Fruit fly (Drosophila melanogaster) whole organism, pupa: ENCODE measurements around the gene CG11454.
A peak's percentile ranks its signal among the peaks of the same experiment; 100 is the strongest.

ENCODE experiments used
- CG10348 ChIP-seq: fragments of 200-800 bp; sonication (Bioruptor generic); IDR thresholded peaks from 2 replicates; pipeline ENCODE4 v1.3.6; 2022; ENCODE audit warnings: missing biosample characterization, missing genetic modification characterization
- CG12605 ChIP-seq: fragments of 200-800 bp; sonication (Bioruptor generic); IDR thresholded peaks from 2 replicates; pipeline ENCODE4 v1.3.6; 2022; ENCODE audit warnings: missing biosample characterization, missing genetic modification characterization
- CG13204 ChIP-seq: fragments of 200-800 bp; sonication (Bioruptor generic); optimal IDR thresholded peaks from 2 replicates; lab custom pipeline; 2018; ENCODE audit warnings: missing biosample characterization, mild to moderate bottlenecking, missing genetic modification characterization, moderate library complexity
- CG14655 ChIP-seq: fragments of 200-800 bp; sonication (Bioruptor generic); optimal IDR thresholded peaks from 3 replicates; lab custom pipeline; 2017; ENCODE audit warnings: mild to moderate bottlenecking, missing biosample characterization, missing genetic modification reagents, missing genetic modification characterization
- CG15710 ChIP-seq: fragments of 200-800 bp; sonication (Bioruptor generic); optimal IDR thresholded peaks from 2 replicates; lab custom pipeline; 2018; ENCODE audit warnings: missing biosample characterization, mild to moderate bottlenecking, missing genetic modification characterization, moderate library complexity
- CG17806 ChIP-seq: fragments of 200-800 bp; sonication (Bioruptor generic); optimal IDR thresholded peaks from 2 replicates; lab custom pipeline; 2018; ENCODE audit warnings: missing biosample characterization, mild to moderate bottlenecking, missing genetic modification characterization, moderate library complexity
- CG32121 ChIP-seq: fragments of 200-800 bp; sonication (Bioruptor generic); IDR thresholded peaks from 2 replicates; pipeline ENCODE4 v1.3.6; 2022; ENCODE audit warnings: missing biosample characterization, missing genetic modification characterization
- CG34367 ChIP-seq: fragments of 200-800 bp; sonication (Bioruptor generic); optimal IDR thresholded peaks from 2 replicates; lab custom pipeline; 2018; ENCODE audit warnings: missing biosample characterization, mild to moderate bottlenecking, missing genetic modification characterization
- CG4496 ChIP-seq: fragments of 200-800 bp; sonication (Bioruptor generic); IDR thresholded peaks from 3 replicates; pipeline ENCODE4 v1.3.6; 2022; ENCODE audit warnings: missing biosample characterization, missing genetic modification characterization
- CG8159 ChIP-seq: fragments of 200-800 bp; sonication (Bioruptor generic); optimal IDR thresholded peaks from 3 replicates; lab custom pipeline; 2018; ENCODE audit warnings: missing biosample characterization, mild to moderate bottlenecking, missing genetic modification characterization, moderate library complexity
- CG8301 ChIP-seq: fragments of 200-800 bp; sonication (Bioruptor generic); optimal IDR thresholded peaks from 2 replicates; lab custom pipeline; 2018; ENCODE audit warnings: missing biosample characterization, mild to moderate bottlenecking, missing genetic modification characterization
- CG9948 ChIP-seq: fragments of 200-800 bp; sonication (Bioruptor generic); optimal IDR thresholded peaks from 2 replicates; lab custom pipeline; 2018; ENCODE audit warnings: missing biosample characterization, mild to moderate bottlenecking, missing genetic modification characterization, moderate library complexity
- D1 ChIP-seq: fragments of 200-800 bp; sonication (Bioruptor generic); optimal IDR thresholded peaks from 2 replicates; lab custom pipeline; 2018; ENCODE audit warnings: missing biosample characterization, mild to moderate bottlenecking, missing genetic modification characterization, moderate library complexity
- EcR ChIP-seq: fragments of 200-800 bp; sonication (Bioruptor generic); optimal IDR thresholded peaks from 3 replicates; lab custom pipeline; 2019; ENCODE audit warnings: missing biosample characterization, missing genetic modification characterization, mild to moderate bottlenecking, moderate library complexity, missing genetic modification reagents
- Ets98B ChIP-seq: fragments of 200-800 bp; sonication (Bioruptor generic); IDR thresholded peaks from 2 replicates; pipeline ENCODE4 v1.3.6; 2022; ENCODE audit warnings: missing biosample characterization, missing genetic modification characterization
- Pif1A ChIP-seq: fragments of 200-800 bp; sonication (Bioruptor generic); optimal IDR thresholded peaks from 3 replicates; lab custom pipeline; 2016; ENCODE audit warnings: missing biosample characterization, missing genetic modification characterization
- Pif1B ChIP-seq: fragments of 200-800 bp; sonication (Bioruptor generic); optimal IDR thresholded peaks from 3 replicates; lab custom pipeline; 2016; ENCODE audit warnings: missing biosample characterization, missing genetic modification characterization
- Snoo ChIP-seq: fragments of 200-800 bp; sonication (Bioruptor generic); optimal IDR thresholded peaks from 3 replicates; lab custom pipeline; 2017; ENCODE audit warnings: missing biosample characterization, mild to moderate bottlenecking, missing genetic modification characterization, inconsistent platforms
- fd96Ca ChIP-seq: fragments of 200-800 bp; sonication (Bioruptor generic); IDR thresholded peaks from 3 replicates; pipeline ENCODE4 v1.3.6; 2022; ENCODE audit warnings: missing biosample characterization, missing genetic modification characterization
- gl ChIP-seq: fragments of 200-800 bp; sonication (Bioruptor generic); optimal IDR thresholded peaks from 2 replicates; lab custom pipeline; 2018; ENCODE audit warnings: missing biosample characterization, mild to moderate bottlenecking, missing genetic modification characterization
- rn ChIP-seq: fragments of 200-800 bp; sonication (Bioruptor generic); IDR thresholded peaks from 2 replicates; pipeline ENCODE4 v1.3.6; 2022; ENCODE audit warnings: missing biosample characterization, missing genetic modification characterization

CG11454 gene

dm6 chr2L:121456-121831 is 21.7 kb upstream of the CG11454 start, which contains the start of gene CG4822:
CG4822 (minus strand) TSS chr2L:121754.
- TF ChIP-seq CG32121 (GFP tag; lab: Robert Waterston, UW) (peak; percentile 42; the same call in 1 of the 2 replicates), EcR (peak; percentile 87), fd96Ca (peak; percentile 71; the same call in 1 of the 3 replicates), CG12605 (GFP tag; lab: Robert Waterston, UW) (peak; percentile 56), CG13204 (GFP tag; lab: Kevin White, UChicago) (peak; percentile 33), CG4496 (GFP tag; lab: Robert Waterston, UW) (peak; percentile 73; the same call in 2 of the 3 replicates), D1 (tag; lab: Kevin White, UChicago) (no peak), Ets98B (GFP tag; lab: Robert Waterston, UW) (peak; percentile 83; the same call in 1 of the 2 replicates), CG34367 (tag; lab: Kevin White, UChicago) (no peak), gl (tag; lab: Kevin White, UChicago) (no peak)

DNA sequence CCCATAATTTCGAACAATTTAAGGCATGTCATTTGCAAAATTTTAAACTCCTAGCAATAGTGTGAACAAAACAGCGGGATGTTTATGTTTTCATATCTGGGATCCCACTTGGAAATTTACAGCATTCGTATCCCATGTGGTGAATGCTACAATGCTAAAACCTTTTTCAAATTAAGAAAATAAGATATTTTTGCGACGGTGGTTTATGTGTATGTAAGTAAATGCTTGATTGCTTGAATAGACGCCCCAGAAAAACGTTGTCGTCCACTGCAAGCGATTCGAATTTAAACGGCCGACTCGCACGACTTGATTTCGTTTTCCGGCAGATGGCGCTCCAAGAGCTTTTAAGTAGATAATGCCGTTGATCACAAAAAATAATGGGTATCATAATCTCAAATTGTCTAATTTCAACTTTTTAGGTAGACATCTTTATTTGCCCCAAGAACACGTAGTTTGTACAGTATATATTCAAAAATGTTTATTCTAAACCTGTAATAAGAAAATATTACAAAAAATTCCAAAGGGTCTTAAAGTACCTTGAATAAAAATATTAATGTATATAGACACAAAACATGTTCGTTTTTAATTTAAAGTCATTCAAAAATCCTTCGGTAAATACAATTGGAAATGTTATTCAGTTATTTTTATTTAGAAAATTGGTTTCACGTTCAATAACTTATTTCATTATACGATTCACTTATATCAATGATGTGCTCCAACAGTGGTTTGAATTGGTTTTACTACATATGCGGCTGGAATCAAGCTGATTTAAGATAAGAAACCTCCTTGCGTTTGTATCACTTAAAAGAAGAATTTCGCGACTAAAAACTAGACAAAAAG is 20.7 kb upstream of the CG11454 start:
- TF ChIP-seq CG8301 (tag; lab: Kevin White, UChicago) (no peak), D1 (tag; lab: Kevin White, UChicago) (peak; percentile 21), CG10348 (no peak), CG4496 (GFP tag; lab: Robert Waterston, UW) (0 out of 3 replicates have a peak, but pooled peaks have one; percentile 7)

dm6 chr2L:123007-123327 is 20.2 kb upstream of the CG11454 start:
- TF ChIP-seq CG4496 (GFP tag; lab: Robert Waterston, UW) (no peak), CG9948 (tag; lab: Kevin White, UChicago) (no peak), gl (tag; lab: Kevin White, UChicago) (no peak), CG14655 (GFP tag; lab: Kevin White, UChicago) (no peak), fd96Ca (no peak), CG34367 (tag; lab: Kevin White, UChicago) (no peak)
- TF ChIP-seq, all 21 proteins: peak for 0

dm6 chr2L:125364-126252 is 17.5 kb upstream of the CG11454 start:
- TF ChIP-seq CG15710 (no peak), gl (tag; lab: Kevin White, UChicago) (no peak), CG4496 (GFP tag; lab: Robert Waterston, UW) (no peak), Pif1B (GFP tag; lab: Kevin White, UChicago) (no peak), CG14655 (GFP tag; lab: Kevin White, UChicago) (no peak), CG10348 (no peak), CG13204 (GFP tag; lab: Kevin White, UChicago) (no peak), CG17806 (tag; lab: Kevin White, UChicago) (no peak)

DNA sequence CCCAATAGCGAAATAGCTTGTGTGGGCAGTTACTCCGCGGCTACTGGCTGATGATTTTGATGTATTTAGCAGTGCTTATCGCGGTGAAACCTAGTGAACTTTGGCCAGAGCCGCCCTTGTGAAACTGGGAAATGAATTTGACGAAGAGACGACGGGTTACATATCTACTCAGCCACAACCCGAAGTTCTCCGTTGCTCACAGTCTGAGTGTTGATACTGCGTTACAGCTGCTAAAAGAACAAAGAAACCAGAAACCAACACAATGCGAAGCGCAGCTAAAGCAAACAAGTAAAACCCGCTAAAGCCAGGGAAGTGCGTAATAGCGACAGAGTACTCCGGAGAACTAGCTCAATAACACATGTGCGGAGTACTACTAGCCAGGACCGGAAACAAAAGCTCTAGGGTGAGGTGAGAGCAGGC is 14.8 kb upstream of the CG11454 start:
- TF ChIP-seq CG4496 (GFP tag; lab: Robert Waterston, UW) (0 out of 3 replicates have a peak, but pooled peaks have one; percentile 24), CG14655 (GFP tag; lab: Kevin White, UChicago) (no peak), Pif1A (GFP tag; lab: Kevin White, UChicago) (peak; percentile 13), CG8301 (tag; lab: Kevin White, UChicago) (no peak), EcR (peak; percentile 53), Pif1B (GFP tag; lab: Kevin White, UChicago) (peak; percentile 31), Snoo (tag; lab: Kevin White, UChicago) (no peak), CG13204 (GFP tag; lab: Kevin White, UChicago) (peak; percentile 25), gl (tag; lab: Kevin White, UChicago) (peak; percentile 35), CG34367 (tag; lab: Kevin White, UChicago) (no peak), rn (GFP tag; lab: Robert Waterston, UW) (no peak), D1 (tag; lab: Kevin White, UChicago) (no peak)

dm6 chr2L:128977-129941 is 13.9 kb upstream of the CG11454 start:
- no peak for TF ChIP-seq CG10348
- TF ChIP-seq CG9948 (tag; lab: Kevin White, UChicago) = no peak
- TF ChIP-seq CG34367 (tag; lab: Kevin White, UChicago) = no peak
- no peak for TF ChIP-seq rn (GFP tag; lab: Robert Waterston, UW)
- TF ChIP-seq CG8159 (tag; lab: Kevin White, UChicago) = peak; percentile 12
- peak; percentile 68 for TF ChIP-seq EcR
- TF ChIP-seq CG32121 (GFP tag; lab: Robert Waterston, UW) = peak; percentile 69
- TF ChIP-seq CG13204 (GFP tag; lab: Kevin White, UChicago) = peak; percentile 83
- peak; percentile 61; the same call in 1 of the 3 replicates for TF ChIP-seq fd96Ca
- no peak for TF ChIP-seq CG8301 (tag; lab: Kevin White, UChicago)
- peak; percentile 80 for TF ChIP-seq CG12605 (GFP tag; lab: Robert Waterston, UW)
- peak; percentile 39 for TF ChIP-seq Snoo (tag; lab: Kevin White, UChicago)
- TF ChIP-seq Ets98B (GFP tag; lab: Robert Waterston, UW) = peak; percentile 57; the same call in 1 of the 2 replicates
- no peak for TF ChIP-seq CG14655 (GFP tag; lab: Kevin White, UChicago)
- TF ChIP-seq Pif1A (GFP tag; lab: Kevin White, UChicago) = peak; percentile 54
- TF ChIP-seq gl (tag; lab: Kevin White, UChicago) = peak; percentile 63
- TF ChIP-seq CG4496 (GFP tag; lab: Robert Waterston, UW) = peak; percentile 73
- no peak for TF ChIP-seq CG15710
- TF ChIP-seq Pif1B (GFP tag; lab: Kevin White, UChicago) = peak; percentile 70
- TF ChIP-seq CG17806 (tag; lab: Kevin White, UChicago) = no peak
- no peak for TF ChIP-seq D1 (tag; lab: Kevin White, UChicago)
